Worm (Caenorhabditis elegans) whole organism, early embryonic: ENCODE results near the gene F56D6.6.
"Not testable (repeated sequence)": the region's sequence is repeated elsewhere in the genome, so short reads cannot be mapped to it uniquely, and the experiment has no call there.

Source experiments
- B0310.2 ChIP-seq: sonication (generic microtip); optimal IDR thresholded peaks from 2 replicates; lab custom pipeline; 2016; ENCODE audit warnings: mild to moderate bottlenecking, missing genetic modification characterization, missing compliant biosample characterization
- F13C5.2 ChIP-seq: sonication (generic microtip); optimal IDR thresholded peaks from 2 replicates; lab custom pipeline; 2017; ENCODE audit warnings: mild to moderate bottlenecking, missing genetic modification characterization, inconsistent platforms, missing compliant biosample characterization
- aly-1 ChIP-seq: sonication (generic microtip); optimal IDR thresholded peaks from 2 replicates; lab custom pipeline; 2016; ENCODE audit warnings: missing genetic modification characterization, missing compliant biosample characterization
- ama-1 ChIP-seq: fragments of 150-350 bp; optimal IDR thresholded peaks from 2 replicates; lab custom pipeline; 2014
- ceh-13 ChIP-seq: fragments of 200-800 bp; sonication (Bioruptor generic); optimal IDR thresholded peaks from 2 replicates; lab custom pipeline; 2018; ENCODE audit warnings: mild to moderate bottlenecking, missing genetic modification characterization, missing compliant biosample characterization
- ceh-36 ChIP-seq: sonication (generic microtip); optimal IDR thresholded peaks from 2 replicates; lab custom pipeline; 2016; ENCODE audit warnings: missing genetic modification characterization, inconsistent platforms, missing compliant biosample characterization
- ets-7 ChIP-seq: sonication (generic microtip); optimal IDR thresholded peaks from 2 replicates; lab custom pipeline; 2016; ENCODE audit warnings: missing genotype, missing genetic modification characterization, missing compliant biosample characterization
- flt-1 ChIP-seq: fragments of 200-800 bp; sonication (Bioruptor generic); IDR thresholded peaks from 2 replicates; pipeline ENCODE4 v1.3.6; 2022; ENCODE audit warnings: missing genetic modification characterization, missing compliant biosample characterization
- hmbx-1 ChIP-seq: sonication (generic microtip); optimal IDR thresholded peaks from 2 replicates; lab custom pipeline; 2016; ENCODE audit warnings: mild to moderate bottlenecking, missing genetic modification characterization, missing compliant biosample characterization
- hmg-4 ChIP-seq: fragments of 200-800 bp; sonication (Bioruptor generic); optimal IDR thresholded peaks from 2 replicates; lab custom pipeline; 2018; ENCODE audit warnings: mild to moderate bottlenecking, missing genetic modification characterization, missing compliant biosample characterization
- hnd-1 ChIP-seq: sonication (generic microtip); optimal IDR thresholded peaks from 2 replicates; lab custom pipeline; 2016; ENCODE audit warnings: missing genetic modification characterization, missing compliant biosample characterization
- pes-1 ChIP-seq: fragments of 200-800 bp; sonication (Bioruptor generic); IDR thresholded peaks from 2 replicates; pipeline ENCODE4 v1.3.6; 2022; ENCODE audit warnings: missing genetic modification reagents, missing genetic modification characterization, missing compliant biosample characterization
- scrt-1 ChIP-seq: fragments of 200-800 bp; sonication (Bioruptor generic); IDR thresholded peaks from 2 replicates; pipeline ENCODE4 v1.3.6; 2022; ENCODE audit warnings: missing genetic modification characterization, missing compliant biosample characterization
- sea-1 ChIP-seq: fragments of 200-800 bp; sonication (Bioruptor generic); conservative IDR thresholded peaks from 2 replicates; pipeline ENCODE4 v1.3.6; 2022; ENCODE audit warnings: missing genetic modification characterization, missing compliant biosample characterization
- tbx-11 ChIP-seq: fragments of 200-800 bp; sonication (Bioruptor generic); IDR thresholded peaks from 2 replicates; pipeline ENCODE4 v1.3.6; 2022; ENCODE audit warnings: missing genetic modification characterization, missing compliant biosample characterization
- tbx-37 ChIP-seq: fragments of 200-800 bp; sonication (Bioruptor generic); conservative IDR thresholded peaks from 2 replicates; pipeline ENCODE4 v1.3.6; 2022; ENCODE audit warnings: missing genetic modification reagents, missing genetic modification characterization, missing compliant biosample characterization
- tra-4 ChIP-seq: sonication (generic microtip); optimal IDR thresholded peaks from 2 replicates; lab custom pipeline; 2017; ENCODE audit warnings: missing genetic modification characterization, missing compliant biosample characterization

Gene F56D6.6

ce11 chrIV:3894770-3895169 is 8.3 kb upstream of the F56D6.6 start, which contains the start of gene dct-8:
Gene dct-8, plus strand, starts transcription at chrIV:3895070.
- TF ChIP-seq ceh-36 (no peak), B0310.2 (tag; lab: Kevin White, UChicago) (no peak), ceh-13 (no peak), sea-1 (GFP tag; lab: Robert Waterston, UW) (no peak), pes-1 (GFP tag; lab: Robert Waterston, UW) (no peak), ets-7 (tag; lab: Kevin White, UChicago) (no peak), scrt-1 (no peak), ama-1 (lab: Kevin White, UChicago) (no peak), flt-1 (GFP tag; lab: Robert Waterston, UW) (no peak), aly-1 (no peak), tbx-11 (GFP tag; lab: Robert Waterston, UW) (no peak), tbx-37 (GFP tag; lab: Robert Waterston, UW) (no peak), hnd-1 (tag; lab: Kevin White, UChicago) (no peak), F13C5.2 (tag; lab: Kevin White, UChicago) (no peak), hmg-4 (no peak), hmbx-1 (no peak), tra-4 (no peak)

- no peak for TF ChIP-seq tra-4
- TF ChIP-seq ceh-13: no peak
- TF ChIP-seq aly-1: no peak
- TF ChIP-seq B0310.2 (tag; lab: Kevin White, UChicago): no peak
- no peak for TF ChIP-seq tbx-37 (GFP tag; lab: Robert Waterston, UW)
- TF ChIP-seq pes-1 (GFP tag; lab: Robert Waterston, UW): no peak
- TF ChIP-seq ceh-36: no peak
- no peak for TF ChIP-seq sea-1 (GFP tag; lab: Robert Waterston, UW)
- TF ChIP-seq hmg-4: no peak
- TF ChIP-seq F13C5.2 (tag; lab: Kevin White, UChicago): no peak
- TF ChIP-seq ets-7 (tag; lab: Kevin White, UChicago): no peak
- TF ChIP-seq scrt-1: no peak
- no peak for TF ChIP-seq hmbx-1
- no peak for TF ChIP-seq ama-1 (lab: Kevin White, UChicago)
- no peak for TF ChIP-seq tbx-11 (GFP tag; lab: Robert Waterston, UW)
- TF ChIP-seq flt-1 (GFP tag; lab: Robert Waterston, UW): no peak
- no peak for TF ChIP-seq hnd-1 (tag; lab: Kevin White, UChicago)
Measured at ce11 chrIV:3899719-3900554, 3.1 kb upstream of the F56D6.6 start, which contains the start of gene srz-62. Gene srz-62, plus strand, starts transcription at chrIV:3900504.

ce11 chrIV:3904620-3905019 is 1.6 kb downstream of the F56D6.6 start, which contains the start of gene F56D6.21:
Gene F56D6.21, plus strand, starts transcription at chrIV:3904920.
- TF ChIP-seq tbx-11 (GFP tag; lab: Robert Waterston, UW) (no peak), F13C5.2 (tag; lab: Kevin White, UChicago) (no peak), ceh-13 (no peak), hmbx-1 (no peak)

- TF ChIP-seq hmg-4: no peak
- no peak for TF ChIP-seq tra-4
- TF ChIP-seq tbx-11 (GFP tag; lab: Robert Waterston, UW): no peak
- no peak for TF ChIP-seq ama-1 (lab: Kevin White, UChicago)
- no peak for TF ChIP-seq B0310.2 (tag; lab: Kevin White, UChicago)
Measured at ce11 chrIV:3906393-3906792, 3.3 kb downstream of the F56D6.6 start, which contains the start of gene F56D6.11. Gene F56D6.11, minus strand, starts transcription at chrIV:3906493.

ce11 chrIV:3907506-3908188 is 4.6 kb downstream of the F56D6.6 start, which contains the start of the genes F56D6.22 and F56D6.12:
Gene F56D6.22, minus strand, starts transcription at chrIV:3907606.
Gene F56D6.12, plus strand, starts transcription at chrIV:3908138.
- TF ChIP-seq ama-1 (lab: Kevin White, UChicago) (no peak), ceh-13 (no peak), aly-1 (no peak)

- TF ChIP-seq flt-1 (GFP tag; lab: Robert Waterston, UW) (no peak), B0310.2 (tag; lab: Kevin White, UChicago) (no peak), tra-4 (no peak), tbx-11 (GFP tag; lab: Robert Waterston, UW) (no peak), ama-1 (lab: Kevin White, UChicago) (no peak), hnd-1 (tag; lab: Kevin White, UChicago) (no peak), tbx-37 (GFP tag; lab: Robert Waterston, UW) (no peak), ceh-13 (no peak), aly-1 (no peak), ets-7 (tag; lab: Kevin White, UChicago) (no peak), pes-1 (GFP tag; lab: Robert Waterston, UW) (no peak), hmbx-1 (no peak), sea-1 (GFP tag; lab: Robert Waterston, UW) (no peak), F13C5.2 (tag; lab: Kevin White, UChicago) (no peak), scrt-1 (no peak), ceh-36 (no peak), hmg-4 (no peak)
Measured at ce11 chrIV:3909114-3909513, 6.1 kb downstream of the F56D6.6 start, which contains the start of gene F56D6.13. Gene F56D6.13, plus strand, starts transcription at chrIV:3909414.

ce11 chrIV:3911848-3912247 is 8.8 kb downstream of the F56D6.6 start, which contains the start of gene F56D6.18:
Gene F56D6.18, minus strand, starts transcription at chrIV:3911948.
- TF ChIP-seq pes-1 (GFP tag; lab: Robert Waterston, UW); aly-1; ceh-13: not testable (repeated sequence)
